Fruit fly (Drosophila melanogaster): ENCODE measurements around the gene Ldh.

Gene Ldh

dm6 chr3L:6218517-6219155 lies 43.9 kb downstream of the Ldh start:
- TF ChIP-seq ovo (GFP tag; optimal IDR thresholded peaks at IDR 0.05) = no peak
- TF ChIP-seq kay (GFP tag; ENCODE audit: borderline replicate concordance) = peak; percentile 86

dm6 chr3L:6217806-6218205 lies 44.7 kb downstream of the Ldh start, which contains the start of gene LanA:
Gene LanA (minus strand): TSS chr3L:6218022.
- TF ChIP-seq kay (GFP tag; ENCODE audit: borderline replicate concordance) (no peak), tj (GFP tag; optimal IDR thresholded peaks at IDR 0.05) (peak; percentile 33), bab1 (GFP tag; optimal IDR thresholded peaks at IDR 0.05) (no peak)

dm6 chr3L:6217212-6217611 lies 45.3 kb downstream of the Ldh start:
- TF ChIP-seq CG33017 (tag; optimal IDR thresholded peaks at IDR 0.05) (no peak), Clk (GFP tag; optimal IDR thresholded peaks at IDR 0.05) (no peak), toe (GFP tag; optimal IDR thresholded peaks at IDR 0.05) (no peak), Hr96 (GFP tag; optimal IDR thresholded peaks at IDR 0.05) (no peak), cnc (optimal IDR thresholded peaks at IDR 0.05) (no peak), CG5204 (GFP tag; optimal IDR thresholded peaks at IDR 0.05) (no peak), Mnt (GFP tag; optimal IDR thresholded peaks at IDR 0.05) (no peak), CG14711 (tag; optimal IDR thresholded peaks at IDR 0.05) (no peak), CG7045 (GFP tag; optimal IDR thresholded peaks at IDR 0.05) (no peak)

- TF ChIP-seq pad (GFP tag; optimal IDR thresholded peaks at IDR 0.05) = peak; percentile 88
- no peak for TF ChIP-seq CG1620 (GFP tag; optimal IDR thresholded peaks at IDR 0.05)
- TF ChIP-seq tj (GFP tag; optimal IDR thresholded peaks at IDR 0.05) = peak; percentile 96
- TF ChIP-seq kay (GFP tag; ENCODE audit: borderline replicate concordance) = no peak
Observed at dm6 chr3L:6216787-6217078, 45.8 kb downstream of the Ldh start.

- TF ChIP-seq cnc (optimal IDR thresholded peaks at IDR 0.05) (no peak), CG7045 (GFP tag; optimal IDR thresholded peaks at IDR 0.05) (no peak), CG1620 (GFP tag; optimal IDR thresholded peaks at IDR 0.05) (no peak), ovo (GFP tag; optimal IDR thresholded peaks at IDR 0.05) (no peak), CG12768 (GFP tag; optimal IDR thresholded peaks at IDR 0.05) (no peak), Clk (GFP tag; optimal IDR thresholded peaks at IDR 0.05) (no peak), CG5204 (GFP tag; optimal IDR thresholded peaks at IDR 0.05) (no peak), CG11617 (GFP tag; optimal IDR thresholded peaks at IDR 0.05) (no peak), kay (GFP tag; ENCODE audit: borderline replicate concordance) (no peak), Crg-1 (GFP tag; optimal IDR thresholded peaks at IDR 0.05) (no peak), Hr96 (GFP tag; optimal IDR thresholded peaks at IDR 0.05) (no peak), pad (GFP tag; optimal IDR thresholded peaks at IDR 0.05) (no peak), Mnt (GFP tag; optimal IDR thresholded peaks at IDR 0.05) (no peak), toe (GFP tag; optimal IDR thresholded peaks at IDR 0.05) (no peak), CG33017 (tag; optimal IDR thresholded peaks at IDR 0.05) (no peak), tj (GFP tag; optimal IDR thresholded peaks at IDR 0.05) (no peak), bab1 (GFP tag; optimal IDR thresholded peaks at IDR 0.05) (no peak), CG7101 (tag; optimal IDR thresholded peaks at IDR 0.05) (no peak)
Observed at dm6 chr3L:6215976-6216786, 46.3 kb downstream of the Ldh start.

Data from whole organism, adult.